Fruit fly (Drosophila melanogaster) whole organism, embryonic: ENCODE results near the gene CG33773.

Experiments
- Bteb2 ChIP-seq: fragments of 200-800 bp; sonication (Bioruptor generic); optimal IDR thresholded peaks from 2 replicates; lab custom pipeline; 2016; ENCODE audit warnings: missing biosample characterization, missing genetic modification characterization
- CG12071 ChIP-seq: fragments of 200-800 bp; sonication (Bioruptor generic); optimal IDR thresholded peaks from 3 replicates; lab custom pipeline; 2018; ENCODE audit warnings: missing biosample characterization, mild to moderate bottlenecking, missing genetic modification characterization
- CG13424 ChIP-seq: fragments of 200-800 bp; sonication (Bioruptor generic); optimal IDR thresholded peaks from 2 replicates; lab custom pipeline; 2019; ENCODE audit warnings: missing biosample characterization, mild to moderate bottlenecking, missing genetic modification characterization, moderate library complexity
- CG15073 ChIP-seq: fragments of 200-800 bp; sonication (Bioruptor generic); optimal IDR thresholded peaks from 2 replicates; lab custom pipeline; 2016; ENCODE audit warnings: missing biosample characterization, missing genetic modification characterization
- CG16863 ChIP-seq: fragments of 200-800 bp; sonication (Bioruptor generic); optimal IDR thresholded peaks from 3 replicates; lab custom pipeline; 2016; ENCODE audit warnings: missing biosample characterization, missing genetic modification characterization
- CG1792 ChIP-seq: fragments of 200-800 bp; sonication (Bioruptor generic); optimal IDR thresholded peaks from 2 replicates; lab custom pipeline; 2016; ENCODE audit warnings: missing biosample characterization, missing genetic modification characterization
- CG2199 ChIP-seq: fragments of 200-800 bp; sonication (Bioruptor generic); IDR thresholded peaks from 3 replicates; pipeline ENCODE4 v1.3.6; 2022; ENCODE audit warnings: missing biosample characterization, missing genetic modification characterization
- CG32532 ChIP-seq: fragments of 200-800 bp; sonication (Bioruptor generic); IDR thresholded peaks from 2 replicates; pipeline ENCODE4 v1.3.6; 2022; ENCODE audit warnings: missing biosample characterization, missing genetic modification characterization
- CG34224 ChIP-seq: fragments of 200-800 bp; sonication (Bioruptor generic); IDR thresholded peaks from 3 replicates; pipeline ENCODE4 v1.3.6; 2022; ENCODE audit warnings: missing biosample characterization, missing genetic modification characterization; ENCODE audit not compliant: partially characterized antibody
- CG34376 ChIP-seq: fragments of 200-800 bp; sonication (Bioruptor generic); optimal IDR thresholded peaks from 2 replicates; lab custom pipeline; 2018; ENCODE audit warnings: missing biosample characterization, mild to moderate bottlenecking, missing genetic modification characterization
- CG6254 ChIP-seq: fragments of 200-800 bp; sonication (Bioruptor generic); optimal IDR thresholded peaks from 3 replicates; lab custom pipeline; 2017; ENCODE audit warnings: mild to moderate bottlenecking, missing biosample characterization, missing genetic modification reagents, missing genetic modification characterization
- CG6813 ChIP-seq: fragments of 200-800 bp; sonication (Bioruptor generic); optimal IDR thresholded peaks from 2 replicates; lab custom pipeline; 2017; ENCODE audit warnings: missing biosample characterization, missing genetic modification characterization, mild to moderate bottlenecking, moderate library complexity, missing genetic modification reagents
- CG7928 ChIP-seq: fragments of 200-800 bp; sonication (Bioruptor generic); optimal IDR thresholded peaks from 2 replicates; lab custom pipeline; 2017; ENCODE audit warnings: missing biosample characterization, mild to moderate bottlenecking, missing genetic modification characterization
- CG8290 ChIP-seq, 3 experiments: fragments of 200-800 bp; sonication (Bioruptor generic); optimal IDR thresholded peaks; 2 replicates each; lab custom pipeline; 2016 to 2019; ENCODE audit warnings: missing biosample characterization in 3 of 3, missing genetic modification characterization in 3 of 3, mild to moderate bottlenecking in 2 of 3, moderate library complexity in 1 of 3
- CG8924 ChIP-seq: fragments of 200-800 bp; optimal IDR thresholded peaks from 3 replicates; lab custom pipeline; 2019; ENCODE audit warnings: missing biosample characterization, mild to moderate bottlenecking, missing genetic modification characterization, moderate library complexity
- CG8944 ChIP-seq: fragments of 200-800 bp; sonication (Bioruptor generic); optimal IDR thresholded peaks from 3 replicates; lab custom pipeline; 2016; ENCODE audit warnings: missing biosample characterization, missing genetic modification characterization
- D19A ChIP-seq: fragments of 200-800 bp; optimal IDR thresholded peaks from 3 replicates; lab custom pipeline; 2019; ENCODE audit warnings: missing biosample characterization, mild to moderate bottlenecking, missing genetic modification characterization, moderate library complexity
- Dll ChIP-seq: fragments of 200-800 bp; sonication (Bioruptor generic); IDR thresholded peaks from 4 replicates; pipeline ENCODE4 v1.3.6; 2022; ENCODE audit warnings: missing biosample characterization, missing genetic modification characterization; ENCODE audit not compliant: partially characterized antibody
- E2f2 ChIP-seq: fragments of 200-800 bp; sonication (Bioruptor generic); IDR thresholded peaks from 2 replicates; pipeline ENCODE4 v1.3.6; 2022; ENCODE audit warnings: missing biosample characterization, missing genetic modification characterization
- Elba2 ChIP-seq: fragments of 200-800 bp; sonication (Bioruptor generic); optimal IDR thresholded peaks from 3 replicates; lab custom pipeline; 2016; ENCODE audit warnings: missing biosample characterization, missing genetic modification characterization
- GATAe ChIP-seq: fragments of 200-800 bp; sonication (Bioruptor generic); conservative IDR thresholded peaks from 2 replicates; pipeline ENCODE4 v1.3.6; 2022; ENCODE audit warnings: missing biosample characterization, missing genetic modification characterization
- Gug ChIP-seq: fragments of 200-800 bp; sonication (Bioruptor generic); IDR thresholded peaks from 4 replicates; pipeline ENCODE4 v1.3.6; 2022; ENCODE audit warnings: missing biosample characterization, missing genetic modification characterization
- Hey ChIP-seq: fragments of 200-800 bp; sonication (Bioruptor generic); optimal IDR thresholded peaks from 3 replicates; lab custom pipeline; 2018; ENCODE audit warnings: missing biosample characterization, mild to moderate bottlenecking, missing genetic modification characterization
- Hsf ChIP-seq: fragments of 200-800 bp; sonication (Bioruptor generic); optimal IDR thresholded peaks from 3 replicates; lab custom pipeline; 2016; ENCODE audit warnings: missing biosample characterization, missing genetic modification characterization
- Kr ChIP-seq: fragments of 200-800 bp; sonication (Bioruptor generic); optimal IDR thresholded peaks from 2 replicates; lab custom pipeline; 2017; ENCODE audit warnings: missing biosample characterization, mild to moderate bottlenecking, missing genetic modification characterization
- MESR4 ChIP-seq: fragments of 200-800 bp; sonication (Bioruptor generic); optimal IDR thresholded peaks from 2 replicates; lab custom pipeline; 2018; ENCODE audit warnings: missing biosample characterization, mild to moderate bottlenecking, missing genetic modification characterization, moderate library complexity
- NC2β ChIP-seq: fragments of 200-800 bp; sonication (Bioruptor generic); optimal IDR thresholded peaks from 2 replicates; lab custom pipeline; 2016; ENCODE audit warnings: missing biosample characterization, missing genetic modification characterization
- Side ChIP-seq: fragments of 200-800 bp; sonication (Bioruptor generic); optimal IDR thresholded peaks from 2 replicates; lab custom pipeline; 2016; ENCODE audit warnings: missing biosample characterization, missing genetic modification characterization
- Spps ChIP-seq: fragments of 200-800 bp; sonication (Bioruptor generic); optimal IDR thresholded peaks from 2 replicates; lab custom pipeline; 2018; ENCODE audit warnings: missing biosample characterization, mild to moderate bottlenecking, missing genetic modification characterization
- ase ChIP-seq: fragments of 200-800 bp; sonication (Bioruptor generic); IDR thresholded peaks from 3 replicates; pipeline ENCODE4 v1.3.6; 2022; ENCODE audit warnings: missing biosample characterization, missing genetic modification characterization
- ato ChIP-seq: fragments of 200-800 bp; sonication (Bioruptor generic); IDR thresholded peaks from 2 replicates; pipeline ENCODE4 v1.3.6; 2022; ENCODE audit warnings: missing biosample characterization, missing genetic modification characterization; ENCODE audit not compliant: partially characterized antibody
- bab2 ChIP-seq: fragments of 200-800 bp; sonication (Bioruptor generic); optimal IDR thresholded peaks from 2 replicates; lab custom pipeline; 2016; ENCODE audit warnings: missing biosample characterization, missing genetic modification characterization
- br ChIP-seq: fragments of >200 bp; optimal IDR thresholded peaks from 2 replicates; lab custom pipeline; 2017
- cg ChIP-seq: fragments of 200-800 bp; sonication (Bioruptor generic); optimal IDR thresholded peaks from 3 replicates; lab custom pipeline; 2019; ENCODE audit warnings: missing biosample characterization, mild to moderate bottlenecking, missing genetic modification characterization, moderate library complexity
- chm ChIP-seq: fragments of 200-800 bp; sonication (Bioruptor generic); IDR thresholded peaks from 2 replicates; pipeline ENCODE4 v1.3.6; 2022; ENCODE audit warnings: missing biosample characterization, missing genetic modification characterization
- cwo ChIP-seq: fragments of 200-800 bp; sonication (Bioruptor generic); optimal IDR thresholded peaks from 3 replicates; lab custom pipeline; 2017; ENCODE audit warnings: missing biosample characterization, missing genetic modification characterization, mild to moderate bottlenecking, moderate library complexity, missing genetic modification reagents
- dm ChIP-seq: fragments of 200-800 bp; sonication (Bioruptor generic); optimal IDR thresholded peaks from 3 replicates; lab custom pipeline; 2016; ENCODE audit warnings: missing biosample characterization, missing genetic modification characterization
- emc ChIP-seq: fragments of 200-800 bp; sonication (Bioruptor generic); optimal IDR thresholded peaks from 2 replicates; lab custom pipeline; 2016; ENCODE audit warnings: missing biosample characterization, missing genetic modification characterization
- fd3F ChIP-seq: fragments of 200-800 bp; sonication (Bioruptor generic); optimal IDR thresholded peaks from 2 replicates; lab custom pipeline; 2018; ENCODE audit warnings: missing biosample characterization, mild to moderate bottlenecking, missing genetic modification characterization, moderate library complexity
- ftz-f1 ChIP-seq: fragments of 200-800 bp; sonication (Bioruptor generic); optimal IDR thresholded peaks from 2 replicates; lab custom pipeline; 2016; ENCODE audit warnings: missing biosample characterization, missing genetic modification characterization
- fu2 ChIP-seq: fragments of 200-800 bp; sonication (Bioruptor generic); optimal IDR thresholded peaks from 2 replicates; lab custom pipeline; 2016; ENCODE audit warnings: missing biosample characterization, missing genetic modification characterization
- gcm2 ChIP-seq: fragments of 200-800 bp; sonication (Bioruptor generic); optimal IDR thresholded peaks from 2 replicates; lab custom pipeline; 2016; ENCODE audit warnings: missing biosample characterization, missing genetic modification characterization
- gsb ChIP-seq: fragments of 200-800 bp; sonication (Bioruptor generic); IDR thresholded peaks from 2 replicates; pipeline ENCODE4 v1.3.6; 2022; ENCODE audit warnings: missing biosample characterization, missing genetic modification characterization
- kah ChIP-seq: fragments of 200-800 bp; sonication (Bioruptor generic); optimal IDR thresholded peaks from 2 replicates; lab custom pipeline; 2018; ENCODE audit warnings: missing biosample characterization, mild to moderate bottlenecking, missing genetic modification characterization
- kay ChIP-seq: fragments of 200-800 bp; sonication (Bioruptor generic); optimal IDR thresholded peaks from 2 replicates; lab custom pipeline; 2016; ENCODE audit warnings: missing biosample characterization, missing genetic modification characterization
- nerfin-1 ChIP-seq: fragments of 200-800 bp; sonication (Bioruptor generic); optimal IDR thresholded peaks from 3 replicates; lab custom pipeline; 2019; ENCODE audit warnings: missing biosample characterization, mild to moderate bottlenecking, missing genetic modification characterization, moderate library complexity
- odd ChIP-seq: fragments of 200-800 bp; sonication (Bioruptor generic); optimal IDR thresholded peaks from 2 replicates; lab custom pipeline; 2017; ENCODE audit warnings: missing biosample characterization, mild to moderate bottlenecking, missing genetic modification characterization
- org-1 ChIP-seq: fragments of 200-800 bp; sonication (Bioruptor generic); optimal IDR thresholded peaks from 2 replicates; lab custom pipeline; 2017; ENCODE audit warnings: missing biosample characterization, missing genetic modification characterization
- pb ChIP-seq: fragments of 200-800 bp; sonication (Bioruptor generic); optimal IDR thresholded peaks from 3 replicates; lab custom pipeline; 2016; ENCODE audit warnings: missing biosample characterization, missing genetic modification characterization
- sna ChIP-seq: fragments of 200-800 bp; sonication (Bioruptor generic); IDR thresholded peaks from 2 replicates; pipeline ENCODE4 v1.3.6; 2022; ENCODE audit warnings: missing biosample characterization, missing genetic modification characterization; ENCODE audit not compliant: partially characterized antibody
- zen2 ChIP-seq: fragments of 200-800 bp; sonication (Bioruptor generic); IDR thresholded peaks from 3 replicates; pipeline ENCODE4 v1.3.6; 2022; ENCODE audit warnings: missing biosample characterization, missing genetic modification characterization; ENCODE audit not compliant: partially characterized antibody

CG33773 gene

dm6 chr3R:31016715-31017114, 18.4 kb upstream of the CG33773 start, which contains the start of gene 5-HT7 (continued):
- TF ChIP-seq cg (GFP tag; lab: Kevin White, UChicago) (peak; percentile 70), CG32532 (GFP tag; lab: Robert Waterston, UW) (peak; percentile 19; the same call in 1 of the 2 replicates), cwo (no peak), NC2β (GFP tag; lab: Kevin White, UChicago) (no peak), CG15073 (GFP tag; lab: Kevin White, UChicago) (no peak), gsb (no peak), pb (no peak), CG7928 (GFP tag; lab: Kevin White, UChicago) (no peak), GATAe (GFP tag; lab: Robert Waterston, UW) (peak; percentile 85), zen2 (GFP tag; lab: Robert Waterston, UW) (peak; percentile 73; the same call in 2 of the 3 replicates), bab2 (GFP tag; lab: Kevin White, UChicago) (no peak), MESR4 (GFP tag; lab: Kevin White, UChicago) (no peak), Dll (GFP tag; lab: Robert Waterston, UW) (no peak), emc (GFP tag; lab: Kevin White, UChicago) (no peak), CG8290 (GFP tag; optimal IDR thresholded peaks at IDR 0.05; lab: Kevin White, UChicago) (no peak), CG8290 (tag; optimal IDR thresholded peaks at IDR 0.05; lab: Kevin White, UChicago) (peak in 1 of 2 experiments; percentile 21), gcm2 (GFP tag; lab: Kevin White, UChicago) (no peak), Kr (GFP tag; lab: Kevin White, UChicago) (no peak), Gug (GFP tag; lab: Robert Waterston, UW) (no peak), CG34376 (peak; percentile 39), Hsf (GFP tag; lab: Kevin White, UChicago) (no peak), CG2199 (GFP tag; lab: Robert Waterston, UW) (no peak), E2f2 (no peak), odd (no peak), br (lab: Kevin White, UChicago) (no peak), Hey (tag; lab: Kevin White, UChicago) (no peak), ato (no peak), dm (GFP tag; lab: Kevin White, UChicago) (no peak), CG16863 (GFP tag; lab: Kevin White, UChicago) (no peak), CG6813 (no peak), CG34224 (peak; percentile 31; the same call in 2 of the 3 replicates), CG12071 (GFP tag; lab: Kevin White, UChicago) (no peak), Side (GFP tag; lab: Kevin White, UChicago) (no peak), CG8944 (GFP tag; lab: Kevin White, UChicago) (no peak), Bteb2 (GFP tag; lab: Kevin White, UChicago) (no peak), CG13424 (no peak), CG8924 (tag; lab: Kevin White, UChicago) (no peak), nerfin-1 (no peak), CG1792 (GFP tag; lab: Kevin White, UChicago) (no peak), fu2 (GFP tag; lab: Kevin White, UChicago) (no peak), sna (GFP tag; lab: Robert Waterston, UW) (0 out of 2 replicates have a peak, but pooled peaks have one; percentile 34), kah (GFP tag; lab: Kevin White, UChicago) (no peak), ftz-f1 (GFP tag; lab: Kevin White, UChicago) (no peak), Spps (tag; lab: Kevin White, UChicago) (no peak), CG6254 (no peak), kay (GFP tag; lab: Kevin White, UChicago) (no peak), org-1 (GFP tag; lab: Kevin White, UChicago) (no peak), D19A (no peak), ase (GFP tag; lab: Robert Waterston, UW) (no peak), Elba2 (GFP tag; lab: Kevin White, UChicago) (no peak), fd3F (no peak), chm (peak; percentile 64; the same call in 1 of the 2 replicates)
